Fruit fly (Drosophila melanogaster): ENCODE data around the gene CG12316.

dm6 chr3L:15098659-15099512 is 37.8 kb downstream of the CG12316 start:
- peak; percentile 71 for TF ChIP-seq Pif1A (GFP tag; optimal IDR thresholded peaks at IDR 0.05)
- TF ChIP-seq CG12605 (GFP tag; IDR thresholded peaks at IDR 0.05): peak; percentile 96
- peak; percentile 82 for TF ChIP-seq CG17806 (tag; optimal IDR thresholded peaks at IDR 0.05)
- peak; percentile 83 for TF ChIP-seq CG4496 (GFP tag; IDR thresholded peaks at IDR 0.05)
- no peak for TF ChIP-seq CG10348 (GFP tag; IDR thresholded peaks at IDR 0.05)
- TF ChIP-seq CG14655 (GFP tag; optimal IDR thresholded peaks at IDR 0.05): peak; percentile 91
- peak; percentile 87 for TF ChIP-seq D1 (tag; optimal IDR thresholded peaks at IDR 0.05)
- peak; percentile 65 for TF ChIP-seq Pif1B (GFP tag; optimal IDR thresholded peaks at IDR 0.05)
